Worm (Caenorhabditis elegans) whole organism, young adult: ENCODE data around the gene mab-10.
A peak's percentile ranks its signal among the peaks of the same experiment; 100 is the strongest.

Source experiments
- B0336.3 ChIP-seq: fragments of 200-800 bp; sonication (Bioruptor generic); IDR thresholded peaks from 2 replicates; pipeline ENCODE4 v1.3.6; 2022; ENCODE audit warnings: missing genetic modification characterization, missing compliant biosample characterization
- F22D6.2 ChIP-seq: sonication (generic microtip); optimal IDR thresholded peaks from 2 replicates; lab custom pipeline; 2016; ENCODE audit warnings: mild to moderate bottlenecking, missing genetic modification characterization, missing compliant biosample characterization
- F33H1.4 ChIP-seq: fragments of 200-800 bp; sonication (Bioruptor generic); IDR thresholded peaks from 2 replicates; pipeline ENCODE4 v1.3.6; 2022; ENCODE audit warnings: missing genetic modification reagents, missing genetic modification characterization, missing compliant biosample characterization
- F37B4.10 ChIP-seq: fragments of 200-800 bp; sonication (Bioruptor generic); IDR thresholded peaks from 2 replicates; pipeline ENCODE4 v1.3.6; 2022; ENCODE audit warnings: missing genetic modification characterization, missing compliant biosample characterization
- F39B2.1 ChIP-seq: fragments of 200-800 bp; sonication (Bioruptor generic); IDR thresholded peaks from 2 replicates; pipeline ENCODE4 v1.3.6; 2022; ENCODE audit warnings: missing genetic modification reagents, missing genetic modification characterization, missing compliant biosample characterization
- F49E8.2 ChIP-seq: sonication (generic microtip); optimal IDR thresholded peaks from 3 replicates; lab custom pipeline; 2017; ENCODE audit warnings: missing genetic modification characterization, mild to moderate bottlenecking, missing compliant biosample characterization, antibody characterized with exemption, moderate library complexity; ENCODE audit not compliant: insufficient read depth
- K12H6.12 ChIP-seq: fragments of 200-800 bp; sonication (Bioruptor generic); optimal IDR thresholded peaks from 2 replicates; lab custom pipeline; 2018; ENCODE audit warnings: mild to moderate bottlenecking, missing genetic modification characterization, missing compliant biosample characterization
- T26A5.8 ChIP-seq: sonication (generic microtip); optimal IDR thresholded peaks from 2 replicates; lab custom pipeline; 2016; ENCODE audit warnings: missing genetic modification characterization, missing compliant biosample characterization
- Y56A3A.18 ChIP-seq: fragments of 200-800 bp; sonication (Bioruptor generic); IDR thresholded peaks from 2 replicates; pipeline ENCODE4 v1.3.6; 2022; ENCODE audit warnings: missing genetic modification reagents, missing genetic modification characterization, missing compliant biosample characterization
- Y67H2A.10 ChIP-seq: fragments of 200-800 bp; sonication (Bioruptor generic); conservative IDR thresholded peaks from 2 replicates; pipeline ENCODE4 v1.3.6; 2022; ENCODE audit warnings: missing genetic modification reagents, missing genetic modification characterization, missing compliant biosample characterization
- Y79H2A.3 ChIP-seq: fragments of 200-800 bp; sonication (Bioruptor generic); conservative IDR thresholded peaks from 2 replicates; pipeline ENCODE4 v1.3.6; 2022; ENCODE audit warnings: missing genetic modification reagents, missing genetic modification characterization, missing compliant biosample characterization
- aptf-3 ChIP-seq: fragments of 200-800 bp; sonication (Bioruptor generic); IDR thresholded peaks from 2 replicates; pipeline ENCODE4 v1.3.6; 2022; ENCODE audit warnings: missing genetic modification characterization, missing compliant biosample characterization
- attf-6 ChIP-seq: fragments of 200-800 bp; sonication (Bioruptor generic); IDR thresholded peaks from 2 replicates; pipeline ENCODE4 v1.3.6; 2022; ENCODE audit warnings: missing genetic modification reagents, missing genetic modification characterization, missing compliant biosample characterization
- bed-1 ChIP-seq: fragments of 200-800 bp; sonication (Bioruptor generic); IDR thresholded peaks from 2 replicates; pipeline ENCODE4 v1.3.6; 2022; ENCODE audit warnings: missing genetic modification reagents, missing genetic modification characterization, missing compliant biosample characterization
- ccch-3 ChIP-seq: fragments of 200-800 bp; sonication (Bioruptor generic); optimal IDR thresholded peaks from 2 replicates; lab custom pipeline; 2018; ENCODE audit warnings: mild to moderate bottlenecking, missing genetic modification characterization, missing compliant biosample characterization
- cebp-1 ChIP-seq, 2 experiments: fragments of 200-800 bp in 1 of 2; sonication (Bioruptor generic) in 1 of 2; sonication (generic microtip) in 1 of 2; IDR thresholded peaks in 1 of 2; optimal IDR thresholded peaks in 1 of 2; 2 replicates each; pipeline versions ENCODE4 v1.3.6 to Lab custom; 2017 to 2022; ENCODE audit warnings: missing compliant biosample characterization in 2 of 2, missing genetic modification characterization in 2 of 2, mild to moderate bottlenecking in 1 of 2, missing genetic modification reagents in 1 of 2, moderate library complexity in 1 of 2
- ceh-100 ChIP-seq: fragments of 200-800 bp; sonication (Bioruptor generic); IDR thresholded peaks from 2 replicates; pipeline ENCODE4 v1.3.6; 2022; ENCODE audit warnings: missing genetic modification reagents, missing genetic modification characterization, missing compliant biosample characterization
- ceh-27 ChIP-seq: fragments of 200-800 bp; sonication (Bioruptor generic); optimal IDR thresholded peaks from 2 replicates; lab custom pipeline; 2018; ENCODE audit warnings: mild to moderate bottlenecking, missing genetic modification characterization, moderate library complexity, missing compliant biosample characterization
- ceh-40 ChIP-seq: fragments of 200-800 bp; sonication (Bioruptor generic); IDR thresholded peaks from 2 replicates; pipeline ENCODE4 v1.3.6; 2022; ENCODE audit warnings: missing genetic modification characterization, missing compliant biosample characterization
- dox-1 ChIP-seq: fragments of 200-800 bp; sonication (Bioruptor generic); IDR thresholded peaks from 2 replicates; pipeline ENCODE4 v1.3.6; 2022; ENCODE audit warnings: missing genetic modification reagents, missing genetic modification characterization, missing compliant biosample characterization
- dpff-1 ChIP-seq: sonication (generic microtip); optimal IDR thresholded peaks from 2 replicates; lab custom pipeline; 2017; ENCODE audit warnings: mild to moderate bottlenecking, missing genetic modification characterization, missing compliant biosample characterization
- egrh-3 ChIP-seq: fragments of 200-800 bp; sonication (Bioruptor generic); IDR thresholded peaks from 2 replicates; pipeline ENCODE4 v1.3.6; 2022; ENCODE audit warnings: missing genetic modification reagents, missing genetic modification characterization, missing compliant biosample characterization
- ekl-4 ChIP-seq: fragments of 200-800 bp; sonication (Bioruptor generic); IDR thresholded peaks from 2 replicates; pipeline ENCODE4 v1.3.6; 2022; ENCODE audit warnings: missing genetic modification reagents, missing genetic modification characterization, missing compliant biosample characterization
- hmg-1.2 ChIP-seq: fragments of 200-800 bp; sonication (Bioruptor generic); IDR thresholded peaks from 2 replicates; pipeline ENCODE4 v1.3.6; 2022; ENCODE audit warnings: missing genetic modification reagents, missing genetic modification characterization, missing compliant biosample characterization
- hmg-20 ChIP-seq: fragments of 200-800 bp; sonication (Bioruptor generic); IDR thresholded peaks from 2 replicates; pipeline ENCODE4 v1.3.6; 2022; ENCODE audit warnings: missing genetic modification reagents, missing genetic modification characterization, missing compliant biosample characterization
- let-607 ChIP-seq, 2 experiments: fragments of 200-800 bp in 1 of 2; sonication (Bioruptor generic) in 1 of 2; sonication (generic microtip) in 1 of 2; optimal IDR thresholded peaks; 2 replicates each; lab custom pipeline; 2016 to 2018; ENCODE audit warnings: mild to moderate bottlenecking in 2 of 2, missing compliant biosample characterization in 2 of 2, missing genetic modification characterization in 2 of 2, moderate library complexity in 2 of 2, missing genotype in 1 of 2
- lin-26 ChIP-seq: fragments of 200-800 bp; sonication (Bioruptor generic); IDR thresholded peaks from 2 replicates; pipeline ENCODE4 v1.3.6; 2022; ENCODE audit warnings: missing genetic modification reagents, missing genetic modification characterization, missing compliant biosample characterization
- lin-40 ChIP-seq: sonication (generic microtip); optimal IDR thresholded peaks from 2 replicates; lab custom pipeline; 2016; ENCODE audit warnings: missing genetic modification characterization, mild to moderate bottlenecking, missing compliant biosample characterization, missing genotype, missing genetic modification reagents
- lir-1 ChIP-seq: fragments of 200-800 bp; sonication (Bioruptor generic); conservative IDR thresholded peaks from 2 replicates; pipeline ENCODE4 v1.3.6; 2022; ENCODE audit warnings: missing genetic modification reagents, missing genetic modification characterization, missing compliant biosample characterization
- mel-28 ChIP-seq: sonication (generic microtip); optimal IDR thresholded peaks from 2 replicates; lab custom pipeline; 2016; ENCODE audit warnings: borderline replicate concordance, mild to moderate bottlenecking, missing genetic modification characterization, missing compliant biosample characterization
- nfya-1 ChIP-seq: sonication (generic microtip); optimal IDR thresholded peaks from 2 replicates; lab custom pipeline; 2017; ENCODE audit warnings: antibody characterized with exemption, missing compliant biosample characterization, missing genetic modification characterization, borderline replicate concordance; ENCODE audit not compliant: insufficient read depth
- nfya-2 ChIP-seq: fragments of 200-800 bp; sonication (Bioruptor generic); IDR thresholded peaks from 2 replicates; pipeline ENCODE4 v1.3.6; 2022; ENCODE audit warnings: missing genetic modification reagents, missing genetic modification characterization, missing compliant biosample characterization
- nfyb-1 ChIP-seq: fragments of 200-800 bp; sonication (Bioruptor generic); IDR thresholded peaks from 2 replicates; pipeline ENCODE4 v1.3.6; 2022; ENCODE audit warnings: missing genetic modification reagents, missing genetic modification characterization, missing compliant biosample characterization
- rec-8 ChIP-seq, 2 experiments: sonication (generic microtip); optimal IDR thresholded peaks; 2 replicates each; lab custom pipeline; 2016; ENCODE audit warnings: mild to moderate bottlenecking in 2 of 2, missing genetic modification characterization in 2 of 2, missing genetic modification reagents in 2 of 2, missing genotype in 2 of 2, missing biosample characterization in 1 of 2, missing compliant biosample characterization in 1 of 2, moderate library complexity in 1 of 2
- sea-2 ChIP-seq: fragments of 200-800 bp; sonication (Bioruptor generic); IDR thresholded peaks from 2 replicates; pipeline ENCODE4 v1.3.6; 2022; ENCODE audit warnings: missing genetic modification characterization, missing compliant biosample characterization
- snpc-3.4 ChIP-seq: sonication (generic microtip); optimal IDR thresholded peaks from 2 replicates; lab custom pipeline; 2017; ENCODE audit warnings: missing genetic modification characterization, mild to moderate bottlenecking, missing compliant biosample characterization, antibody characterized with exemption, moderate library complexity, missing genotype, missing genetic modification reagents
- snpc-4 ChIP-seq, 5 experiments: fragments of 150-350 bp in 1 of 5; sonication (generic microtip) in 4 of 5; optimal IDR thresholded peaks; 2 replicates each; lab custom pipeline; 2014 to 2018; ENCODE audit warnings: missing genetic modification characterization in 5 of 5, missing biosample characterization in 3 of 5, antibody characterized with exemption in 2 of 5, mild to moderate bottlenecking in 2 of 5, missing compliant biosample characterization in 2 of 5, missing genotype in 2 of 5, moderate library complexity in 2 of 5, missing genetic modification reagents in 1 of 5
- sptf-2 ChIP-seq: fragments of 200-800 bp; sonication (Bioruptor generic); optimal IDR thresholded peaks from 2 replicates; lab custom pipeline; 2018; ENCODE audit warnings: mild to moderate bottlenecking, missing genetic modification characterization, missing compliant biosample characterization
- tbp1 ChIP-seq: fragments of 200-800 bp; sonication (Bioruptor generic); optimal IDR thresholded peaks from 2 replicates; lab custom pipeline; 2018; ENCODE audit warnings: mild to moderate bottlenecking, missing genetic modification characterization, missing compliant biosample characterization
- tlf-1 ChIP-seq: fragments of 200-800 bp; sonication (Bioruptor generic); optimal IDR thresholded peaks from 2 replicates; lab custom pipeline; 2018; ENCODE audit warnings: mild to moderate bottlenecking, missing genetic modification characterization, missing compliant biosample characterization
- unc-130 ChIP-seq: sonication (generic microtip); optimal IDR thresholded peaks from 2 replicates; lab custom pipeline; 2016; ENCODE audit warnings: missing genetic modification reagents, missing genetic modification characterization, missing compliant biosample characterization
- zim-3 ChIP-seq: sonication (generic microtip); optimal IDR thresholded peaks from 2 replicates; lab custom pipeline; 2017; ENCODE audit warnings: mild to moderate bottlenecking, missing genetic modification characterization, moderate library complexity, missing compliant biosample characterization
- ztf-18 ChIP-seq: sonication (generic microtip); optimal IDR thresholded peaks from 2 replicates; lab custom pipeline; 2016; ENCODE audit warnings: missing genotype, mild to moderate bottlenecking, missing genetic modification characterization, missing compliant biosample characterization
- ztf-3 ChIP-seq: fragments of 200-800 bp; sonication (Bioruptor generic); optimal IDR thresholded peaks from 2 replicates; lab custom pipeline; 2018; ENCODE audit warnings: mild to moderate bottlenecking, missing genetic modification characterization, missing compliant biosample characterization

Gene mab-10

ce11 chrII:10548778-10549671, 21.1 kb downstream of the mab-10 start (continued):
- TF ChIP-seq let-607 (tag; optimal IDR thresholded peaks at IDR 0.05; lab: Kevin White, UChicago) (peak in 1 of 2 experiments; percentile 36), F22D6.2 (tag; lab: Kevin White, UChicago) (no peak), tlf-1 (GFP tag; lab: Kevin White, UChicago) (peak; percentile 45), bed-1 (GFP tag; lab: Robert Waterston, UW) (no peak), egrh-3 (peak; percentile 82), snpc-4 (GFP tag; optimal IDR thresholded peaks at IDR 0.05; lab: Kevin White, UChicago) (no peak), snpc-4 (tag; optimal IDR thresholded peaks at IDR 0.05; lab: Kevin White, UChicago) (peak; percentile 19 to 43 (median 23)), ekl-4 (peak; percentile 57), zim-3 (tag; lab: Kevin White, UChicago) (peak; percentile 53), snpc-3.4 (tag; lab: Kevin White, UChicago) (no peak), ccch-3 (no peak), F33H1.4 (GFP tag; lab: Robert Waterston, UW) (0 out of 2 replicates have a peak, but pooled peaks have one; percentile 24), tbp1 (GFP tag; lab: Kevin White, UChicago) (peak; percentile 30), ztf-18 (no peak), sptf-2 (GFP tag; lab: Kevin White, UChicago) (no peak), nfyb-1 (GFP tag; lab: Robert Waterston, UW) (peak; percentile 55; the same call in 1 of the 2 replicates), dox-1 (GFP tag; lab: Robert Waterston, UW) (peak; percentile 67), ceh-40 (GFP tag; lab: Robert Waterston, UW) (no peak), mel-28 (tag; lab: Kevin White, UChicago) (no peak), hmg-1.2 (peak; percentile 65), K12H6.12 (tag; lab: Kevin White, UChicago) (peak; percentile 90), hmg-20 (no peak), cebp-1 (GFP tag; IDR thresholded peaks at IDR 0.05; lab: Robert Waterston, UW) (peak; percentile 38), cebp-1 (tag; optimal IDR thresholded peaks at IDR 0.05; lab: Kevin White, UChicago) (peak; percentile 83), Y79H2A.3 (GFP tag; lab: Robert Waterston, UW) (no peak), nfya-2 (GFP tag; lab: Robert Waterston, UW) (no peak), lin-40 (tag; lab: Kevin White, UChicago) (peak; percentile 72), ceh-100 (GFP tag; lab: Robert Waterston, UW) (no peak; the same call in 1 of the 2 replicates), aptf-3 (GFP tag; lab: Robert Waterston, UW) (no peak), attf-6 (GFP tag; lab: Robert Waterston, UW) (peak; percentile 56; the same call in 1 of the 2 replicates), ztf-3 (peak; percentile 32), dpff-1 (tag; lab: Kevin White, UChicago) (no peak), nfya-1 (no peak), F39B2.1 (0 out of 2 replicates have a peak, but pooled peaks have one; percentile 33), Y56A3A.18 (peak; percentile 16; the same call in 1 of the 2 replicates), Y67H2A.10 (peak; percentile 58; the same call in 1 of the 2 replicates), F37B4.10 (GFP tag; lab: Robert Waterston, UW) (no peak), lin-26 (GFP tag; lab: Robert Waterston, UW) (peak; percentile 74), ceh-27 (GFP tag; lab: Kevin White, UChicago) (peak; percentile 83), lir-1 (GFP tag; lab: Robert Waterston, UW) (peak; percentile 60), T26A5.8 (no peak), rec-8 (tag; optimal IDR thresholded peaks at IDR 0.05; lab: Kevin White, UChicago) (no peak), unc-130 (no peak), sea-2 (GFP tag; lab: Robert Waterston, UW) (no peak; the same call in 1 of the 2 replicates), F49E8.2 (tag; lab: Kevin White, UChicago) (no peak), B0336.3 (GFP tag; lab: Robert Waterston, UW) (peak; percentile 37; the same call in 1 of the 2 replicates)
